Fruit fly (Drosophila melanogaster): ENCODE measurements around the gene CG43203.

CG43203 gene

dm6 chr3R:19353751-19354150 is at the start of gene CG43203:
TSS of gene CG43203 (plus strand) at chr3R:19354051.
- TF ChIP-seq CTCF (optimal IDR thresholded peaks at IDR 0.05) (no peak), CG8478 (optimal IDR thresholded peaks at IDR 0.05) (no peak)

dm6 chr3R:19306439-19307120 is 47.3 kb upstream of the CG43203 start:
- TF ChIP-seq CTCF (optimal IDR thresholded peaks at IDR 0.05) (no peak), CG8478 (optimal IDR thresholded peaks at IDR 0.05) (no peak)

- no peak for TF ChIP-seq CG8478 (optimal IDR thresholded peaks at IDR 0.05)
- no peak for TF ChIP-seq CTCF (optimal IDR thresholded peaks at IDR 0.05)
These were observed 44.9 kb upstream of the CG43203 start for dm6 chr3R:19308770-19309503.

dm6 chr3R:19310352-19311055 is 43.3 kb upstream of the CG43203 start:
- TF ChIP-seq CG8478 (optimal IDR thresholded peaks at IDR 0.05) (no peak), CTCF (optimal IDR thresholded peaks at IDR 0.05) (no peak)

dm6 chr3R:19312281-19312827 is 41.5 kb upstream of the CG43203 start:
- no peak for TF ChIP-seq CTCF (optimal IDR thresholded peaks at IDR 0.05)
- TF ChIP-seq CG8478 (optimal IDR thresholded peaks at IDR 0.05) = no peak

dm6 chr3R:19313200-19313599 is 40.7 kb upstream of the CG43203 start:
- TF ChIP-seq CTCF (optimal IDR thresholded peaks at IDR 0.05) (no peak), CG8478 (optimal IDR thresholded peaks at IDR 0.05) (no peak)

dm6 chr3R:19314283-19314682 is 39.6 kb upstream of the CG43203 start:
- no peak for TF ChIP-seq CTCF (optimal IDR thresholded peaks at IDR 0.05)
- no peak for TF ChIP-seq CG8478 (optimal IDR thresholded peaks at IDR 0.05)

- TF ChIP-seq CG8478 (optimal IDR thresholded peaks at IDR 0.05) (no peak), CTCF (optimal IDR thresholded peaks at IDR 0.05) (no peak)
These were observed 36.6 kb upstream of the CG43203 start for dm6 chr3R:19317184-19317747.

dm6 chr3R:19318452-19318851 is 35.4 kb upstream of the CG43203 start:
- no peak for TF ChIP-seq CG8478 (optimal IDR thresholded peaks at IDR 0.05)
- no peak for TF ChIP-seq CTCF (optimal IDR thresholded peaks at IDR 0.05)

dm6 chr3R:19319433-19319832 is 34.4 kb upstream of the CG43203 start:
- TF ChIP-seq CTCF (optimal IDR thresholded peaks at IDR 0.05) (no peak), CG8478 (optimal IDR thresholded peaks at IDR 0.05) (no peak)

- TF ChIP-seq CTCF (optimal IDR thresholded peaks at IDR 0.05) (no peak), CG8478 (optimal IDR thresholded peaks at IDR 0.05) (no peak)
These were observed 32.2 kb upstream of the CG43203 start for dm6 chr3R:19321457-19322172.

- no peak for TF ChIP-seq CG8478 (optimal IDR thresholded peaks at IDR 0.05)
- TF ChIP-seq CTCF (optimal IDR thresholded peaks at IDR 0.05) = no peak
These were observed 31.5 kb upstream of the CG43203 start for dm6 chr3R:19322386-19322785.

- TF ChIP-seq CG8478 (optimal IDR thresholded peaks at IDR 0.05) = no peak
- TF ChIP-seq CTCF (optimal IDR thresholded peaks at IDR 0.05) = no peak
These were observed 27.6 kb upstream of the CG43203 start, which contains the start of gene Delta for dm6 chr3R:19326043-19326805. TSS of gene Delta (minus strand) at chr3R:19326217.

dm6 chr3R:19328716-19329115 is 25.1 kb upstream of the CG43203 start:
- no peak for TF ChIP-seq CG8478 (optimal IDR thresholded peaks at IDR 0.05)
- no peak for TF ChIP-seq CTCF (optimal IDR thresholded peaks at IDR 0.05)

Data from S2 (cell line).